Fruit fly (Drosophila melanogaster): ENCODE measurements around the gene CG32259.

The CG32259 gene

DNA sequence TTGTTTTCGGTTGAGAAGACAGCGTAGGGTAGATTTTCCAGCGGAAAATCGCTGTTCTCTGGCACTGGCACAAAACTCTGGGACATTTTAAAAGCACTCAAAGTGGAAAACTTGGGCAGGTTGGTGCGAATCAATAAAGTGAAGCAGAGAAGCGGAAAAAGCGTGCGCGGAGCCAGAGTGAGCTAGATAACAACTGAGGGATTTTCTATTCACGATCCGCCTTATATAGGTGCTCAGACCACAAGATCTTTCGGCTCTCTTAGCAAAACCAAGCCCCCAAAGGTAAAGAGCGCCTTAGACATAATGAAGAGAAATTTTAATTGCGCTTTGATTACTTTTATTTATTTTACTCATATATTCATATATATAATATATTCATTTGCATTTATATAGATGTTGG, 4.6 kb downstream of the CG32259 start, which contains the start of gene Faa:
Gene Faa (minus strand): TSS at position 200 of the 400 bp plus-strand sequence.
- TF ChIP-seq ovo (GFP tag; optimal IDR thresholded peaks at IDR 0.05) = no peak
- no peak for TF ChIP-seq Mnt (GFP tag; optimal IDR thresholded peaks at IDR 0.05)
- no peak for TF ChIP-seq tj (GFP tag; optimal IDR thresholded peaks at IDR 0.05)
- no peak for TF ChIP-seq Clk (GFP tag; optimal IDR thresholded peaks at IDR 0.05)
- no peak for TF ChIP-seq pad (GFP tag; optimal IDR thresholded peaks at IDR 0.05)
- TF ChIP-seq CG7101 (tag; optimal IDR thresholded peaks at IDR 0.05) = no peak
- no peak for TF ChIP-seq CG7045 (GFP tag; optimal IDR thresholded peaks at IDR 0.05)
- no peak for TF ChIP-seq CG11617 (GFP tag; optimal IDR thresholded peaks at IDR 0.05)
- TF ChIP-seq kay (GFP tag; ENCODE audit: borderline replicate concordance) = no peak
- TF ChIP-seq cic (GFP tag; optimal IDR thresholded peaks at IDR 0.05) = no peak
- TF ChIP-seq CG12768 (GFP tag; optimal IDR thresholded peaks at IDR 0.05) = no peak
- no peak for TF ChIP-seq cnc (optimal IDR thresholded peaks at IDR 0.05)
- no peak for TF ChIP-seq toe (GFP tag; optimal IDR thresholded peaks at IDR 0.05)
- no peak for TF ChIP-seq bab1 (GFP tag; optimal IDR thresholded peaks at IDR 0.05)
- no peak for TF ChIP-seq CG14711 (tag; optimal IDR thresholded peaks at IDR 0.05)

DNA sequence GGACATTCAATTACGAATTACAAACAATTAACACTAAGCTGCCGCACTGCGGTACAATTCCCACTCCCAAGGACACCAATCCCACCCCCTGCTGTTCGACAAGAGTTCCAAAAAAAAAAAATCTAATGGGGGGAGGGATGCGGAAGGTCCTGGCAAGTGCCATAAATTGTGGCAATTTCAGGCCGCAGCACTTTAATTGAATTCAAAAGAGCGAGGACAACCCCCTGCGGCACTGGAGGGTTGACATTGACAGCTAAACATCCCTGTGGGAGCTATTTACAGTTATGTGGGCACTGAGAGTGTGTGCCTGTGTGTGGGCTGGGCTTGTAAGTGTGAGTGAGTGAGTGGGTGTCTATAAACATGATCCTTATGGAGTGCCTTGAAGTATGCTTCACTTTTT, 7.7 kb downstream of the CG32259 start:
- TF ChIP-seq Mnt (GFP tag; optimal IDR thresholded peaks at IDR 0.05) = no peak
- no peak for TF ChIP-seq CG7101 (tag; optimal IDR thresholded peaks at IDR 0.05)
- no peak for TF ChIP-seq CG11617 (GFP tag; optimal IDR thresholded peaks at IDR 0.05)
- TF ChIP-seq CG7045 (GFP tag; optimal IDR thresholded peaks at IDR 0.05) = no peak
- no peak for TF ChIP-seq CG33017 (tag; optimal IDR thresholded peaks at IDR 0.05)

- TF ChIP-seq CG5204 (GFP tag; optimal IDR thresholded peaks at IDR 0.05) (no peak), Mnt (GFP tag; optimal IDR thresholded peaks at IDR 0.05) (no peak), Hr96 (GFP tag; optimal IDR thresholded peaks at IDR 0.05) (no peak), CG7045 (GFP tag; optimal IDR thresholded peaks at IDR 0.05) (no peak), pad (GFP tag; optimal IDR thresholded peaks at IDR 0.05) (no peak), CG12768 (GFP tag; optimal IDR thresholded peaks at IDR 0.05) (no peak), cnc (optimal IDR thresholded peaks at IDR 0.05) (no peak), Clk (GFP tag; optimal IDR thresholded peaks at IDR 0.05) (no peak), toe (GFP tag; optimal IDR thresholded peaks at IDR 0.05) (no peak), cic (GFP tag; optimal IDR thresholded peaks at IDR 0.05) (no peak), kay (GFP tag; ENCODE audit: borderline replicate concordance) (no peak), CG33017 (tag; optimal IDR thresholded peaks at IDR 0.05) (no peak), CG14711 (tag; optimal IDR thresholded peaks at IDR 0.05) (no peak), CG7101 (tag; optimal IDR thresholded peaks at IDR 0.05) (no peak), Crg-1 (GFP tag; optimal IDR thresholded peaks at IDR 0.05) (no peak), CG11617 (GFP tag; optimal IDR thresholded peaks at IDR 0.05) (no peak), CG1620 (GFP tag; optimal IDR thresholded peaks at IDR 0.05) (no peak), bab1 (GFP tag; optimal IDR thresholded peaks at IDR 0.05) (no peak), tj (GFP tag; optimal IDR thresholded peaks at IDR 0.05) (no peak)
Measured at dm6 chr3L:4080278-4080677, 11.1 kb downstream of the CG32259 start.

dm6 chr3L:4081243-4081642, 12.1 kb downstream of the CG32259 start:
- TF ChIP-seq Crg-1 (GFP tag; optimal IDR thresholded peaks at IDR 0.05) (no peak), Hr96 (GFP tag; optimal IDR thresholded peaks at IDR 0.05) (no peak), toe (GFP tag; optimal IDR thresholded peaks at IDR 0.05) (no peak), CG7045 (GFP tag; optimal IDR thresholded peaks at IDR 0.05) (no peak), CG12768 (GFP tag; optimal IDR thresholded peaks at IDR 0.05) (no peak), CG7101 (tag; optimal IDR thresholded peaks at IDR 0.05) (no peak), CG1620 (GFP tag; optimal IDR thresholded peaks at IDR 0.05) (no peak), tj (GFP tag; optimal IDR thresholded peaks at IDR 0.05) (no peak), cic (GFP tag; optimal IDR thresholded peaks at IDR 0.05) (no peak), pad (GFP tag; optimal IDR thresholded peaks at IDR 0.05) (no peak), Mnt (GFP tag; optimal IDR thresholded peaks at IDR 0.05) (no peak), CG5204 (GFP tag; optimal IDR thresholded peaks at IDR 0.05) (no peak), CG14711 (tag; optimal IDR thresholded peaks at IDR 0.05) (no peak)

DNA sequence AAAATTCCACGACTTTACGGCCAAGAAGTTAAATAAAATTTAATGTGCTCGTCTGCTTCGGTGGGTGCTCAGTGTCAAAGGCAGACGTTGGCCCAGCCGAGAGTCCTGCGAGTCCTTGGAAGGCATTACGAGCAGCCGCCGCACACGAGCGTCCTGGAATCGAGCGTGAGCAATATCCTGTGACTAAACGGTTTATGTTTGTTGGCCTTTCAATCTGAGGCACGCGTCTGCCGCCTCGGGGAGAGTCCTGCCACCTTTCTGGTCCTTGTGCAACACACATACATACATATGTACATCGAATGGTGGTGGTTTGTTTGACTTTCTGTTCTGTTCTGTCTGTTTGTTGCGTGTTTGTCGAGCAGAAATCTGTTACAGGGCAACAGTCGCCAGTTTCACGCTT, 14.3 kb downstream of the CG32259 start:
- TF ChIP-seq CG12768 (GFP tag; optimal IDR thresholded peaks at IDR 0.05) (no peak), tj (GFP tag; optimal IDR thresholded peaks at IDR 0.05) (no peak), ovo (GFP tag; optimal IDR thresholded peaks at IDR 0.05) (no peak), CG5204 (GFP tag; optimal IDR thresholded peaks at IDR 0.05) (no peak), Mnt (GFP tag; optimal IDR thresholded peaks at IDR 0.05) (no peak), CG1620 (GFP tag; optimal IDR thresholded peaks at IDR 0.05) (no peak), kay (GFP tag; ENCODE audit: borderline replicate concordance) (no peak), cnc (optimal IDR thresholded peaks at IDR 0.05) (no peak), bab1 (GFP tag; optimal IDR thresholded peaks at IDR 0.05) (no peak), CG7101 (tag; optimal IDR thresholded peaks at IDR 0.05) (no peak), CG14711 (tag; optimal IDR thresholded peaks at IDR 0.05) (no peak), Clk (GFP tag; optimal IDR thresholded peaks at IDR 0.05) (no peak), CG11617 (GFP tag; optimal IDR thresholded peaks at IDR 0.05) (no peak), toe (GFP tag; optimal IDR thresholded peaks at IDR 0.05) (no peak), CG33017 (tag; optimal IDR thresholded peaks at IDR 0.05) (no peak), pad (GFP tag; optimal IDR thresholded peaks at IDR 0.05) (no peak), Hr96 (GFP tag; optimal IDR thresholded peaks at IDR 0.05) (no peak), cic (GFP tag; optimal IDR thresholded peaks at IDR 0.05) (no peak), Crg-1 (GFP tag; optimal IDR thresholded peaks at IDR 0.05) (no peak), CG7045 (GFP tag; optimal IDR thresholded peaks at IDR 0.05) (no peak)

DNA sequence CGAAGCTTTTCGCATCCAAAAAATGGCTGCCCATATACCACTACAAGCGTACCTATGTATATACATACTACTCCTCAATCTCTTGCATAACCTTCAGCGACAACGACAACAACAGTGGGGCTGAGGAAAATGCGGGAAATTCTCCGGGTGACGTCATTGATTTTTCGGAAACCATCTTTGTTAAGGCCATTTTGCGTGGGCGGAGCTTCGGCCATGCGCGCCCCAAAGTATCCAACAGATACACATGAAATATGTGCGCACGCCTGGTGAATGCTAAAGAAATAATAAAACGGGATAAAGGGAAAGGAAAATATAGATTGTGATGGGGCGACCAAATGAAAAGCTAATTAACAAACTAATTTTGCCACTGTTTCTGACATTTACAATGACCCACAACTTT, 16.7 kb downstream of the CG32259 start:
- TF ChIP-seq CG5204 (GFP tag; optimal IDR thresholded peaks at IDR 0.05) = no peak
- TF ChIP-seq Clk (GFP tag; optimal IDR thresholded peaks at IDR 0.05) = no peak
- TF ChIP-seq CG7045 (GFP tag; optimal IDR thresholded peaks at IDR 0.05) = no peak
- no peak for TF ChIP-seq toe (GFP tag; optimal IDR thresholded peaks at IDR 0.05)
- TF ChIP-seq cnc (optimal IDR thresholded peaks at IDR 0.05) = no peak
- no peak for TF ChIP-seq bab1 (GFP tag; optimal IDR thresholded peaks at IDR 0.05)
- TF ChIP-seq Mnt (GFP tag; optimal IDR thresholded peaks at IDR 0.05) = no peak
- TF ChIP-seq CG1620 (GFP tag; optimal IDR thresholded peaks at IDR 0.05) = no peak
- no peak for TF ChIP-seq cic (GFP tag; optimal IDR thresholded peaks at IDR 0.05)

All from whole organism, adult.